Fruit fly (Drosophila melanogaster) whole organism, embryonic: ENCODE measurements around the gene fd96Ca.
A peak's percentile ranks its signal among the peaks of the same experiment; 100 is the strongest.

Experiments used
- Aef1 ChIP-seq: fragments of 200-800 bp; sonication (Bioruptor generic); IDR thresholded peaks from 3 replicates; pipeline ENCODE4 v1.3.6; 2022; ENCODE audit warnings: missing biosample characterization, missing genetic modification characterization
- CG10979 ChIP-seq: fragments of 200-800 bp; sonication (Bioruptor generic); optimal IDR thresholded peaks from 2 replicates; lab custom pipeline; 2018; ENCODE audit warnings: missing biosample characterization, mild to moderate bottlenecking, missing genetic modification characterization, moderate library complexity
- CG11398 ChIP-seq: fragments of 200-800 bp; sonication (Bioruptor generic); optimal IDR thresholded peaks from 2 replicates; lab custom pipeline; 2016; ENCODE audit warnings: missing biosample characterization, missing genetic modification characterization
- CG12219 ChIP-seq: fragments of 200-800 bp; sonication (Bioruptor generic); optimal IDR thresholded peaks from 3 replicates; lab custom pipeline; 2018; ENCODE audit warnings: missing biosample characterization, mild to moderate bottlenecking, missing genetic modification characterization
- CG13287 ChIP-seq: fragments of 200-800 bp; sonication (Bioruptor generic); IDR thresholded peaks from 2 replicates; pipeline ENCODE4 v1.3.6; 2022; ENCODE audit warnings: missing biosample characterization, missing genetic modification characterization; ENCODE audit not compliant: partially characterized antibody
- CG13296 ChIP-seq: fragments of 200-800 bp; sonication (Bioruptor generic); optimal IDR thresholded peaks from 3 replicates; lab custom pipeline; 2018; ENCODE audit warnings: missing biosample characterization, mild to moderate bottlenecking, missing genetic modification characterization
- CG14014 ChIP-seq: fragments of 200-800 bp; sonication (Bioruptor generic); IDR thresholded peaks from 2 replicates; pipeline ENCODE4 v1.3.6; 2022; ENCODE audit warnings: missing biosample characterization, missing genetic modification characterization
- CG2116 ChIP-seq: fragments of 200-800 bp; sonication (Bioruptor generic); optimal IDR thresholded peaks from 3 replicates; lab custom pipeline; 2018; ENCODE audit warnings: missing biosample characterization, mild to moderate bottlenecking, missing genetic modification characterization
- CG30403 ChIP-seq: fragments of 200-800 bp; sonication (Bioruptor generic); optimal IDR thresholded peaks from 3 replicates; lab custom pipeline; 2016; ENCODE audit warnings: missing biosample characterization, missing genetic modification characterization
- CG3838 ChIP-seq: fragments of 200-800 bp; sonication (Bioruptor generic); optimal IDR thresholded peaks from 3 replicates; lab custom pipeline; 2016; ENCODE audit warnings: missing biosample characterization, missing genetic modification characterization
- CG4617 ChIP-seq: fragments of 200-800 bp; sonication (Bioruptor generic); optimal IDR thresholded peaks from 3 replicates; lab custom pipeline; 2016; ENCODE audit warnings: missing biosample characterization, missing genetic modification characterization, borderline replicate concordance
- CG5245 ChIP-seq: fragments of 200-800 bp; sonication (Bioruptor generic); optimal IDR thresholded peaks from 3 replicates; lab custom pipeline; 2016; ENCODE audit warnings: missing biosample characterization, missing genetic modification characterization
- CG6175 ChIP-seq: fragments of 200-800 bp; sonication (Bioruptor generic); IDR thresholded peaks from 3 replicates; pipeline ENCODE4 v1.3.6; 2022; ENCODE audit warnings: missing biosample characterization, missing genetic modification characterization
- CG8290 ChIP-seq, 3 experiments: fragments of 200-800 bp; sonication (Bioruptor generic); optimal IDR thresholded peaks; 2 replicates each; lab custom pipeline; 2016 to 2019; ENCODE audit warnings: missing biosample characterization in 3 of 3, missing genetic modification characterization in 3 of 3, mild to moderate bottlenecking in 2 of 3, moderate library complexity in 1 of 3
- Dek ChIP-seq: fragments of 200-800 bp; sonication (Bioruptor generic); optimal IDR thresholded peaks from 3 replicates; lab custom pipeline; 2019; ENCODE audit warnings: missing biosample characterization, mild to moderate bottlenecking, missing genetic modification characterization, moderate library complexity
- Dll ChIP-seq: fragments of 200-800 bp; sonication (Bioruptor generic); IDR thresholded peaks from 4 replicates; pipeline ENCODE4 v1.3.6; 2022; ENCODE audit warnings: missing biosample characterization, missing genetic modification characterization; ENCODE audit not compliant: partially characterized antibody
- E2f1 ChIP-seq: fragments of 200-800 bp; sonication (Bioruptor generic); IDR thresholded peaks from 2 replicates; pipeline ENCODE4 v1.3.6; 2022; ENCODE audit warnings: missing biosample characterization, missing genetic modification characterization
- Elba2 ChIP-seq: fragments of 200-800 bp; sonication (Bioruptor generic); optimal IDR thresholded peaks from 3 replicates; lab custom pipeline; 2016; ENCODE audit warnings: missing biosample characterization, missing genetic modification characterization
- HHEX ChIP-seq: fragments of 200-800 bp; sonication (Bioruptor generic); optimal IDR thresholded peaks from 3 replicates; lab custom pipeline; 2017; ENCODE audit warnings: missing biosample characterization, mild to moderate bottlenecking, missing genetic modification characterization, missing genetic modification reagents
- HLH4C ChIP-seq: fragments of 200-800 bp; sonication (Bioruptor generic); IDR thresholded peaks from 3 replicates; pipeline ENCODE4 v1.3.6; 2022; ENCODE audit warnings: missing biosample characterization, missing genetic modification characterization; ENCODE audit not compliant: partially characterized antibody
- Lhr ChIP-seq: fragments of 200-800 bp; sonication (Bioruptor generic); optimal IDR thresholded peaks from 3 replicates; lab custom pipeline; 2017; ENCODE audit warnings: mild to moderate bottlenecking, missing biosample characterization, missing genetic modification reagents, missing genetic modification characterization
- MBD-R2 ChIP-seq: fragments of 200-800 bp; sonication (Bioruptor generic); IDR thresholded peaks from 2 replicates; pipeline ENCODE4 v1.3.6; 2022; ENCODE audit warnings: missing biosample characterization, missing genetic modification characterization
- MESR4 ChIP-seq: fragments of 200-800 bp; sonication (Bioruptor generic); optimal IDR thresholded peaks from 2 replicates; lab custom pipeline; 2018; ENCODE audit warnings: missing biosample characterization, mild to moderate bottlenecking, missing genetic modification characterization, moderate library complexity
- Mrtf ChIP-seq: fragments of 200-800 bp; sonication (Bioruptor generic); IDR thresholded peaks from 3 replicates; pipeline ENCODE4 v1.3.6; 2022; ENCODE audit warnings: missing biosample characterization, missing genetic modification characterization
- NC2α ChIP-seq: fragments of 200-800 bp; sonication (Bioruptor generic); optimal IDR thresholded peaks from 2 replicates; lab custom pipeline; 2016; ENCODE audit warnings: missing biosample characterization, missing genetic modification characterization
- Pdp1 ChIP-seq, 2 experiments: fragments of 200-800 bp; sonication (Bioruptor generic); optimal IDR thresholded peaks; 3 replicates each; lab custom pipeline; 2016; ENCODE audit warnings: missing biosample characterization in 2 of 2, missing genetic modification characterization in 2 of 2, mild to moderate bottlenecking in 1 of 2, moderate library complexity in 1 of 2
- Sox102F ChIP-seq: fragments of 200-800 bp; sonication (Bioruptor generic); optimal IDR thresholded peaks from 2 replicates; lab custom pipeline; 2018; ENCODE audit warnings: missing biosample characterization, mild to moderate bottlenecking, missing genetic modification characterization, moderate library complexity
- Spps ChIP-seq: fragments of 200-800 bp; sonication (Bioruptor generic); optimal IDR thresholded peaks from 2 replicates; lab custom pipeline; 2018; ENCODE audit warnings: missing biosample characterization, mild to moderate bottlenecking, missing genetic modification characterization
- Vsx1 ChIP-seq: fragments of 200-800 bp; sonication (Bioruptor generic); optimal IDR thresholded peaks from 2 replicates; lab custom pipeline; 2017; ENCODE audit warnings: missing biosample characterization, mild to moderate bottlenecking, missing genetic modification characterization, missing genetic modification reagents
- abd-A ChIP-seq: fragments of 200-800 bp; sonication (Bioruptor generic); optimal IDR thresholded peaks from 3 replicates; lab custom pipeline; 2019; ENCODE audit warnings: missing biosample characterization, mild to moderate bottlenecking, missing genetic modification characterization, moderate library complexity
- caup ChIP-seq: fragments of 200-800 bp; sonication (Bioruptor generic); optimal IDR thresholded peaks from 3 replicates; lab custom pipeline; 2017; ENCODE audit warnings: missing biosample characterization, mild to moderate bottlenecking, missing genetic modification characterization, moderate library complexity; ENCODE audit not compliant: severe bottlenecking
- crp ChIP-seq, 2 experiments: fragments of 200-800 bp; sonication (Bioruptor generic); optimal IDR thresholded peaks; 2 replicates in 1 of 2; 3 replicates in 1 of 2; lab custom pipeline; 2017; ENCODE audit warnings: missing biosample characterization in 2 of 2, missing genetic modification characterization in 2 of 2, mild to moderate bottlenecking in 1 of 2, moderate library complexity in 1 of 2
- en ChIP-seq: fragments of 200-800 bp; sonication (Bioruptor generic); optimal IDR thresholded peaks from 2 replicates; lab custom pipeline; 2016; ENCODE audit warnings: missing biosample characterization, missing genetic modification characterization
- fd102C ChIP-seq: fragments of 200-800 bp; sonication (Bioruptor generic); optimal IDR thresholded peaks from 2 replicates; lab custom pipeline; 2018; ENCODE audit warnings: missing biosample characterization, mild to moderate bottlenecking, missing genetic modification characterization, moderate library complexity
- ham ChIP-seq: fragments of 200-800 bp; sonication (Bioruptor generic); IDR thresholded peaks from 2 replicates; pipeline ENCODE4 v1.3.6; 2022; ENCODE audit warnings: missing biosample characterization, missing genetic modification characterization
- her ChIP-seq: fragments of 200-800 bp; sonication (Bioruptor generic); optimal IDR thresholded peaks from 2 replicates; lab custom pipeline; 2016; ENCODE audit warnings: missing biosample characterization, missing genetic modification characterization
- hth ChIP-seq: fragments of >200 bp; optimal IDR thresholded peaks from 2 replicates; lab custom pipeline; 2017; ENCODE audit warnings: inconsistent platforms
- kay ChIP-seq: fragments of 200-800 bp; sonication (Bioruptor generic); optimal IDR thresholded peaks from 2 replicates; lab custom pipeline; 2016; ENCODE audit warnings: missing biosample characterization, missing genetic modification characterization
- lmd ChIP-seq: fragments of 200-800 bp; sonication (Bioruptor generic); IDR thresholded peaks from 2 replicates; pipeline ENCODE4 v1.3.6; 2022; ENCODE audit warnings: missing biosample characterization, missing genetic modification characterization
- nmo ChIP-seq: fragments of 200-800 bp; sonication (Bioruptor generic); optimal IDR thresholded peaks from 2 replicates; lab custom pipeline; 2018; ENCODE audit warnings: missing biosample characterization, mild to moderate bottlenecking, missing genetic modification characterization, moderate library complexity
- onecut ChIP-seq: fragments of 200-800 bp; sonication (Bioruptor generic); IDR thresholded peaks from 2 replicates; pipeline ENCODE4 v1.3.6; 2022; ENCODE audit warnings: missing biosample characterization, missing genetic modification characterization
- pzg ChIP-seq: fragments of 200-800 bp; sonication (Bioruptor generic); optimal IDR thresholded peaks from 3 replicates; lab custom pipeline; 2018; ENCODE audit warnings: missing biosample characterization, mild to moderate bottlenecking, missing genetic modification characterization, moderate library complexity
- sens ChIP-seq: fragments of 200-800 bp; sonication (Bioruptor generic); peaks from one replicate; lab custom pipeline; 2016; ENCODE audit warnings: missing biosample characterization, missing genetic modification characterization
- tin ChIP-seq: fragments of 200-800 bp; sonication (Bioruptor generic); optimal IDR thresholded peaks from 3 replicates; lab custom pipeline; 2016; ENCODE audit warnings: missing biosample characterization, missing genetic modification characterization
- zen2 ChIP-seq: fragments of 200-800 bp; sonication (Bioruptor generic); IDR thresholded peaks from 3 replicates; pipeline ENCODE4 v1.3.6; 2022; ENCODE audit warnings: missing biosample characterization, missing genetic modification characterization; ENCODE audit not compliant: partially characterized antibody
- zfh1 ChIP-seq: fragments of 200-800 bp; sonication (Bioruptor generic); IDR thresholded peaks from 3 replicates; pipeline ENCODE4 v1.3.6; 2022; ENCODE audit warnings: missing biosample characterization, missing genetic modification characterization

fd96Ca gene

DNA sequence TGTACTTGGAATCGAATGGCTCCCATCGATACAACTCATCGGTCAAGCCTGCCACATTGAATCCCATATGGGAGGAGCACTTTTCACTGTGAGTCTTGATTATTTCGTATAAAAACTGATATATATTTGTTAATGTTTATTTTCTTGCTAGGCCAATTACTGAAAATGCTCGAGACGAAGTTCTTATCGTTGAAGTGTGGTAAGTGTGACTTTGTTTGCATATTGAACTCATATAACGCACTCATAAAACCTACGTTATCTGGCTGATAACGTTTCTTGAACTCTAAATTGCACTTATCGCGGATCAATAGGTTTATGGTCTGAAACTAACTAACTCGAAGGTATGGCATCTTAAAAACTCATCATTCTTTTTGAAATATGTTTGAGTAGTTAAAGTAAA lies 22.0 kb upstream of the fd96Ca start:
- no peak for TF ChIP-seq ham (GFP tag; lab: Robert Waterston, UW)
- TF ChIP-seq Vsx1, result peak; percentile 71
- TF ChIP-seq Pdp1 (GFP tag; optimal IDR thresholded peaks at IDR 0.05; lab: Kevin White, UChicago), result peak in 1 of 2 experiments; percentile 54

- TF ChIP-seq CG3838 (GFP tag; lab: Kevin White, UChicago) (no peak), Dek (no peak), pzg (peak; percentile 20), HHEX (GFP tag; lab: Kevin White, UChicago) (no peak), nmo (GFP tag; lab: Kevin White, UChicago) (no peak), CG30403 (no peak), MBD-R2 (peak; percentile 41), crp (GFP tag; optimal IDR thresholded peaks at IDR 0.05; lab: Kevin White, UChicago) (no peak), CG10979 (no peak), Spps (no peak), lmd (GFP tag; lab: Robert Waterston, UW) (no peak), en (no peak), CG2116 (GFP tag; lab: Kevin White, UChicago) (peak; percentile 50), E2f1 (GFP tag; lab: Robert Waterston, UW) (no peak), sens (GFP tag; lab: Kevin White, UChicago) (no peak), CG8290 (GFP tag; optimal IDR thresholded peaks at IDR 0.05; lab: Kevin White, UChicago) (no peak), CG8290 (tag; optimal IDR thresholded peaks at IDR 0.05; lab: Kevin White, UChicago) (no peak), CG14014 (GFP tag; lab: Robert Waterston, UW) (no peak), abd-A (no peak), zfh1 (no peak), her (no peak), CG12219 (GFP tag; lab: Kevin White, UChicago) (no peak), caup (GFP tag; lab: Kevin White, UChicago) (no peak), Dll (GFP tag; lab: Robert Waterston, UW) (peak; percentile 33; the same call in 2 of the 4 replicates), Mrtf (no peak), CG11398 (GFP tag; lab: Kevin White, UChicago) (no peak), CG5245 (no peak), Aef1 (GFP tag; lab: Robert Waterston, UW) (no peak), CG4617 (peak; percentile 50), CG6175 (GFP tag; lab: Robert Waterston, UW) (no peak), kay (GFP tag; lab: Kevin White, UChicago) (no peak), CG13296 (GFP tag; lab: Kevin White, UChicago) (no peak), hth (lab: Kevin White, UChicago) (no peak), onecut (GFP tag; lab: Robert Waterston, UW) (peak; percentile 61), CG13287 (GFP tag; lab: Robert Waterston, UW) (peak; percentile 30; the same call in 1 of the 2 replicates), MESR4 (GFP tag; lab: Kevin White, UChicago) (peak; percentile 69), zen2 (GFP tag; lab: Robert Waterston, UW) (no peak), Lhr (GFP tag; lab: Kevin White, UChicago) (no peak), Elba2 (GFP tag; lab: Kevin White, UChicago) (no peak), NC2α (GFP tag; lab: Kevin White, UChicago) (no peak), HLH4C (GFP tag; lab: Robert Waterston, UW) (no peak), tin (no peak), fd102C (GFP tag; lab: Kevin White, UChicago) (no peak), Sox102F (GFP tag; lab: Kevin White, UChicago) (no peak)
These were observed 17.3 kb upstream of the fd96Ca start, which contains the start of the genes veli and PQBP1 for dm6 chr3R:25064907-25065841. Gene veli (minus strand): TSS chr3R:25065591. Gene PQBP1 (plus strand): TSS chr3R:25065791.
